Fruit fly (Drosophila melanogaster): Measurements from ENCODE around the gene Dim1.
A peak's percentile ranks its signal among the peaks of the same experiment; 100 is the strongest.

The Dim1 gene

dm6 chr2L:4437487-4437886 is 34.4 kb downstream of the Dim1 start, which contains the start of gene CG43056:
Gene CG43056, plus strand, starts transcription at chr2L:4437787.
- TF ChIP-seq CG2889 (GFP tag; IDR thresholded peaks at IDR 0.05) (no peak), scrt (GFP tag; optimal IDR thresholded peaks at IDR 0.05) (peak; percentile 13)

DNA sequence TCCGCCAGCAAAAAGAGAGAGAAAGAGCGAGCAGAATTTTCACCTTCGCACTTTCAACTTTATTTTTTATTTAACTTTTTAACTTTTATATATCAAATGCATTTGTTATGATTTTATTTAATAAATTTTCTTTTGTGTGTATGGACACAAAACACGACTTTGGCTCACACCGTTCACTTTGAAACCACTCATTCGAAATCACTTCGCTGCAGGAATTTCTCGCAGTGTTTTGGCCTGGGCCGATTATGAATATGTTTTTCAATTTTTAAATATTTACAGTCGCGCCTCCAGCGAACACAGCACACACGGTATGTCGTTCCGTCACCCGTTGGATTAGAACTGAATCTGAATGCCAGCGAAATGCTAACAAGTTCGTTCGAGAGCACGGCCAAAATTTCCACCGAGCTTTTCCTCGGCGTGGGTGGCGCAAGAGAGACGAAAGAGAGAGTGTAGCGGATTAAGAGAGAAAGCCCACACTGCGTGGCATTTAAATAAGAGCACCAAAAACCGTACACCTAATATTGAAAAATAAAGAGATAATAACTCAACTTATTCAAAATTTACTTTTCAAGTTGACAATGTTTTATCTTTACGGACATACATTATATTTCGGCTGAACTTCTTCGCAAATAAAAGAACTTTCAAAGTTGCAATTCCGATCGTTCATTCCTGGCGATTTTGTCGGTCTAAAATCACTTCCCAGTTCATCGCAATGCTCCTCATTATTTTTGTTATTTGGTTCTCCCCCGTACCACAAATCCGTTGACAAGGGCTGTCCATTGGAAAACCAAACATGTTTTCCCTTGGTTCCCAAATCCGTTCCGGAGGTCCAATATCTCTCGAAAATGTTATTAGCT is 38.1 kb downstream of the Dim1 start, which contains the start of gene CG15431:
Gene CG15431 (minus strand): TSS at position 402 of the 857 bp plus-strand sequence.
- TF ChIP-seq chif (GFP tag; optimal IDR thresholded peaks at IDR 0.05) (peak in 1 of 2 experiments; percentile 3), ems (GFP tag; optimal IDR thresholded peaks at IDR 0.05) (peak; percentile 20), fd96Cb (tag; optimal IDR thresholded peaks at IDR 0.05) (peak; percentile 25), dysf (GFP tag; IDR thresholded peaks at IDR 0.05) (peak; percentile 70), NfI (GFP tag; optimal IDR thresholded peaks at IDR 0.05) (peak; percentile 67), CG4617 (GFP tag; optimal IDR thresholded peaks at IDR 0.05; ENCODE audit: borderline replicate concordance) (no peak), CG15479 (GFP tag; optimal IDR thresholded peaks at IDR 0.05) (no peak), Doc2 (GFP tag; IDR thresholded peaks at IDR 0.05) (no peak), CG9817 (tag; optimal IDR thresholded peaks at IDR 0.05) (peak; percentile 29), Oaz (GFP tag; IDR thresholded peaks at IDR 0.05) (peak; percentile 35; the same call in 1 of the 2 replicates), esg (GFP tag; conservative IDR thresholded peaks at IDR 0.05) (peak; percentile 44), Fer1 (GFP tag; optimal IDR thresholded peaks at IDR 0.05) (peak; percentile 67), CG5180 (GFP tag; optimal IDR thresholded peaks at IDR 0.05) (peak; percentile 59), pnt (GFP tag; optimal IDR thresholded peaks at IDR 0.05) (no peak), slou (GFP tag; optimal IDR thresholded peaks at IDR 0.05) (no peak), gcm2 (GFP tag; optimal IDR thresholded peaks at IDR 0.05) (peak; percentile 18), CG31388 (GFP tag; optimal IDR thresholded peaks at IDR 0.05) (no peak), Lhr (GFP tag; optimal IDR thresholded peaks at IDR 0.05) (no peak), bab2 (GFP tag; optimal IDR thresholded peaks at IDR 0.05) (peak; percentile 33), E2f1 (GFP tag; IDR thresholded peaks at IDR 0.05) (peak; percentile 60), CrebB (tag; optimal IDR thresholded peaks at IDR 0.05) (no peak), vvl (GFP tag; IDR thresholded peaks at IDR 0.05) (peak; percentile 76), ham (GFP tag; IDR thresholded peaks at IDR 0.05) (no peak), CG31224 (GFP tag; IDR thresholded peaks at IDR 0.05) (peak; percentile 37; the same call in 1 of the 2 replicates), abd-A (tag; optimal IDR thresholded peaks at IDR 0.05) (peak; percentile 81), mam (GFP tag; optimal IDR thresholded peaks at IDR 0.05) (peak; percentile 44), CG17385 (GFP tag; optimal IDR thresholded peaks at IDR 0.05) (peak; percentile 31), D (optimal IDR thresholded peaks at IDR 0.05) (no peak), D (GFP tag; optimal IDR thresholded peaks at IDR 0.05) (no peak), CG18476 (GFP tag; optimal IDR thresholded peaks at IDR 0.05) (peak; percentile 45), vfl (GFP tag; optimal IDR thresholded peaks at IDR 0.05) (peak; percentile 21), tap (tag; optimal IDR thresholded peaks at IDR 0.05) (peak; percentile 24), ab (GFP tag; optimal IDR thresholded peaks at IDR 0.05) (no peak), kah (GFP tag; optimal IDR thresholded peaks at IDR 0.05) (no peak), gsb-n (tag; optimal IDR thresholded peaks at IDR 0.05) (no peak), knrl (GFP tag; IDR thresholded peaks at IDR 0.05; ENCODE audit: partially characterized antibody) (no peak), Max (GFP tag; optimal IDR thresholded peaks at IDR 0.05) (peak; percentile 53), Hsf (GFP tag; optimal IDR thresholded peaks at IDR 0.05) (peak; percentile 33), Atf-2 (GFP tag; optimal IDR thresholded peaks at IDR 0.05) (no peak), sr (GFP tag; IDR thresholded peaks at IDR 0.05) (peak; percentile 94), gsb (GFP tag; IDR thresholded peaks at IDR 0.05) (peak; percentile 29; the same call in 1 of the 2 replicates), psq (GFP tag; optimal IDR thresholded peaks at IDR 0.05) (no peak), Poxn (GFP tag; IDR thresholded peaks at IDR 0.05) (no peak), CG11560 (tag; IDR thresholded peaks at IDR 0.05) (0 out of 3 replicates have a peak, but pooled peaks have one; percentile 51), CG11093 (GFP tag; IDR thresholded peaks at IDR 0.05) (0 out of 3 replicates have a peak, but pooled peaks have one; percentile 21), run (tag; optimal IDR thresholded peaks at IDR 0.05) (peak; percentile 17)

Data from whole organism, embryonic.